Fruit fly (Drosophila melanogaster) S2 (cell line): Measurements from ENCODE around the gene CG43083.

Source experiments
- CG8478 ChIP-seq: fragments of >200 bp; optimal IDR thresholded peaks from 2 replicates; lab custom pipeline; 2018
- CTCF ChIP-seq, 2 experiments: fragments of >200 bp; optimal IDR thresholded peaks; 2 replicates each; lab custom pipeline; 2018

DNA sequence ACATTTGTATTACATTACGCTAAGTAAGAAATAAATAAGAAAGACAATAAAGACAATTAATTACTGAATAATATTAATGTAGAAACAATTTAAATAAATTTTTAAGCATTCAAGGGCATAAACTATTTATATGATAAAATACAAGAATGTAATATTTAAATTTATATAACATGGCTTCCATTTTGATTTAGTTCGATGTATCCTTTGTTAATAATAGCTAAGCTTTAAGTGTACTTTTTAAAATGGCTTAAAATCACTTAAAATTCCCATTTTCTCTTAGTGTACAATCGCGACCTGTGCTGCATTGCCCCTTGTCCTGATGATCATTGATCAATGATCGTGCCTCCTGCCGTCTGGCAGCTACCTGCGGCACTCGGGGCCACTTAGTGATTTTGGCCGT is 22.1 kb downstream of the CG43083 start:
- TF ChIP-seq CTCF (optimal IDR thresholded peaks at IDR 0.05; lab: Kevin White, UChicago) (no peak), CG8478 (no peak)
